Worm (Caenorhabditis elegans) whole organism, midembryonic: Measurements from ENCODE around the gene clec-238.

Experiments
- T22C8.4 ChIP-seq: fragments of 200-800 bp; sonication (Bioruptor generic); IDR thresholded peaks from 2 replicates; pipeline ENCODE4 v1.3.6; 2022; ENCODE audit warnings: missing genetic modification characterization, missing compliant biosample characterization
- flt-1 ChIP-seq: fragments of 200-800 bp; sonication (Bioruptor generic); IDR thresholded peaks from 2 replicates; pipeline ENCODE4 v1.3.6; 2022; ENCODE audit warnings: missing genetic modification characterization, missing compliant biosample characterization

DNA sequence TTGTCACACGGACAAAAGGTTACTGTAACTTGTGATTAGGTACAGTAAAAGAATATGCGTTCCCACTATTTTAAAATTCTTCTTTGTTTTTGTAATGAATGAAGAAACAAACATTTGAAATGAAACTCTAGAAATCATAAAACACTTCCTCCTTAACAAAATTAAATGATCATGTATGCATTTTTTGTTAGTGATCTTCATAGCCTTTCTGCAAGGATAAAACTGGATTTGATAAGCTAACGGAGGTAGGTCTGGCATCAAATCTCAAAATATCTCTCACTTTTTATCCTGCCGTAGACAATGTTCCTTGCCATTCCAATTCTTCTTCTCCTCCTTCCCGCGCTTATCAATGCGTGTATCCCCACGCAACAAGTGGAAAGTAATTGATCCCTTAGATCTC is at the start of gene clec-238:
- TF ChIP-seq T22C8.4 (GFP tag; lab: Robert Waterston, UW) (no peak), flt-1 (GFP tag; lab: Robert Waterston, UW) (no peak)
